Worm (Caenorhabditis elegans): ENCODE measurements around the gene C14A4.6.

DNA sequence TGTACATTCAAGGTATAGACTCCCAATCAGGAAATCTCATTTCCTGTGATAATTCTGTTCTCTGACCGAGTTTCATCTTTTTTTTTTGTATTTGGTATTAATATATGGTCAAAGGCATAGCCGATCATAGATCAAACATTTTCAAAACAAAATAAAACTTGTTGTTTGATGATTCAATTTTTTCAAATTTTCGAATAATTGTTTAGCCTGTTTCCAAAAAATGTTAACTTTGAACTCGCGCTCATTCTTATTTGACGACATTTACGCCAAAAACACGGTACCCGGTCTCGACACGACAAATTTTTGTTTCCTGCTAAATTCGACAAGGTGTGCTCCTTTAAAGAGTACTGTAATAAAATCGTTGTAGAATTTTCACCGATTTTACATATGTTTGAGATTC lies 14.2 kb upstream of the C14A4.6 start:
- TF ChIP-seq flt-1 (GFP tag; IDR thresholded peaks at IDR 0.05) (no peak), hmg-4 (GFP tag; optimal IDR thresholded peaks at IDR 0.05) (no peak), ama-1 (optimal IDR thresholded peaks at IDR 0.05) (no peak), ceh-13 (GFP tag; optimal IDR thresholded peaks at IDR 0.05) (no peak), hmbx-1 (tag; optimal IDR thresholded peaks at IDR 0.05) (no peak), hnd-1 (tag; optimal IDR thresholded peaks at IDR 0.05) (no peak), scrt-1 (GFP tag; IDR thresholded peaks at IDR 0.05) (no peak), pes-1 (GFP tag; IDR thresholded peaks at IDR 0.05) (no peak), ets-7 (tag; optimal IDR thresholded peaks at IDR 0.05) (no peak), tbx-37 (GFP tag; conservative IDR thresholded peaks at IDR 0.05) (no peak), ceh-36 (tag; optimal IDR thresholded peaks at IDR 0.05) (no peak), aly-1 (tag; optimal IDR thresholded peaks at IDR 0.05) (no peak), sea-1 (GFP tag; conservative IDR thresholded peaks at IDR 0.05) (no peak), tra-4 (tag; optimal IDR thresholded peaks at IDR 0.05) (no peak)

Measured in whole organism, early embryonic.